Worm (Caenorhabditis elegans) whole organism, L4 larva: Measurements from ENCODE around the gene F01D5.3.

ENCODE experiments used
- D1046.2 ChIP-seq: fragments of 200-800 bp; sonication (Bioruptor generic); IDR thresholded peaks from 2 replicates; pipeline ENCODE4 v1.3.6; 2022; ENCODE audit warnings: missing genetic modification characterization, missing compliant biosample characterization
- F26F4.8 ChIP-seq: fragments of 200-800 bp; sonication (Bioruptor generic); conservative IDR thresholded peaks from 2 replicates; pipeline ENCODE4 v1.3.6; 2022; ENCODE audit warnings: missing genetic modification characterization, missing compliant biosample characterization
- F44E2.7 ChIP-seq: fragments of 200-800 bp; sonication (Bioruptor generic); IDR thresholded peaks from 2 replicates; pipeline ENCODE4 v2.1.2; 2022; ENCODE audit warnings: missing genetic modification characterization, missing compliant biosample characterization
- T26A8.4 ChIP-seq: fragments of 200-800 bp; sonication (Bioruptor generic); IDR thresholded peaks from 2 replicates; pipeline ENCODE4 v1.3.6; 2022; ENCODE audit warnings: missing genetic modification characterization, missing compliant biosample characterization
- Y48G9A.11 ChIP-seq: fragments of 200-800 bp; sonication (Bioruptor generic); IDR thresholded peaks from 2 replicates; pipeline ENCODE4 v1.3.6; 2022; ENCODE audit warnings: missing genetic modification reagents, missing genetic modification characterization, missing compliant biosample characterization
- ZK546.5 ChIP-seq, 2 experiments: sonication (generic microtip); optimal IDR thresholded peaks; 2 replicates each; lab custom pipeline; 2017; ENCODE audit warnings: missing biosample characterization in 2 of 2, missing genetic modification characterization in 2 of 2
- aha-1 ChIP-seq: fragments of 150-350 bp; peaks from one replicate; lab custom pipeline; 2014; ENCODE audit warnings: missing biosample characterization, missing genetic modification characterization
- aly-2 ChIP-seq: sonication (generic microtip); optimal IDR thresholded peaks from 2 replicates; lab custom pipeline; 2018; ENCODE audit warnings: missing biosample characterization, missing genetic modification characterization
- ama-1 ChIP-seq: fragments of 150-350 bp; optimal IDR thresholded peaks from 2 replicates; lab custom pipeline; 2014; ENCODE audit warnings: inconsistent platforms, mixed read lengths
- arid-1 ChIP-seq: fragments of 200-800 bp; sonication (Bioruptor generic); conservative IDR thresholded peaks from 2 replicates; pipeline ENCODE4 v1.3.6; 2022; ENCODE audit warnings: missing genetic modification reagents, missing genetic modification characterization, missing compliant biosample characterization
- attf-4 ChIP-seq: sonication (generic microtip); optimal IDR thresholded peaks from 3 replicates; lab custom pipeline; 2017; ENCODE audit warnings: missing biosample characterization, missing genetic modification characterization
- ceh-32 ChIP-seq: sonication (generic microtip); optimal IDR thresholded peaks from 2 replicates; lab custom pipeline; 2016; ENCODE audit warnings: mild to moderate bottlenecking, missing genetic modification characterization, missing compliant biosample characterization; ENCODE audit not compliant: poor library complexity
- daf-12 ChIP-seq: fragments of 150-350 bp; optimal IDR thresholded peaks from 2 replicates; lab custom pipeline; 2014; ENCODE audit warnings: missing biosample characterization, missing genetic modification reagents, missing genetic modification characterization
- daf-16 ChIP-seq, 3 experiments: sonication (generic microtip); optimal IDR thresholded peaks; 2 replicates each; lab custom pipeline; 2016 to 2017; ENCODE audit warnings: missing genetic modification characterization in 3 of 3, missing genetic modification reagents in 3 of 3, mild to moderate bottlenecking in 2 of 3, missing compliant biosample characterization in 2 of 3, missing biosample characterization in 1 of 3, moderate library complexity in 1 of 3
- daf-8 ChIP-seq: fragments of 200-800 bp; sonication (Bioruptor generic); IDR thresholded peaks from 2 replicates; pipeline ENCODE4 v1.3.6; 2022; ENCODE audit warnings: missing genetic modification characterization, missing compliant biosample characterization
- dmd-6 ChIP-seq: fragments of 200-800 bp; sonication (Bioruptor generic); IDR thresholded peaks from 2 replicates; pipeline ENCODE4 v1.3.6; 2022; ENCODE audit warnings: missing genetic modification reagents, missing genetic modification characterization, missing compliant biosample characterization
- duxl-1 ChIP-seq: sonication (generic microtip); optimal IDR thresholded peaks from 2 replicates; lab custom pipeline; 2016; ENCODE audit warnings: mild to moderate bottlenecking, missing genetic modification characterization, moderate library complexity, missing compliant biosample characterization; ENCODE audit not compliant: poor library complexity
- egl-43 ChIP-seq: fragments of 200-800 bp; sonication (Bioruptor generic); IDR thresholded peaks from 2 replicates; pipeline ENCODE4 v1.3.6; 2022; ENCODE audit warnings: missing genetic modification reagents, missing genetic modification characterization, missing compliant biosample characterization
- fos-1 ChIP-seq: fragments of 150-350 bp; optimal IDR thresholded peaks from 2 replicates; lab custom pipeline; 2014; ENCODE audit warnings: missing biosample characterization, missing genetic modification characterization
- gei-8 ChIP-seq: fragments of 200-800 bp; sonication (Bioruptor generic); optimal IDR thresholded peaks from 2 replicates; lab custom pipeline; 2018; ENCODE audit warnings: mild to moderate bottlenecking, missing genetic modification characterization, missing compliant biosample characterization
- hlh-11 ChIP-seq: fragments of 200-800 bp; sonication (Bioruptor generic); optimal IDR thresholded peaks from 2 replicates; lab custom pipeline; 2018; ENCODE audit warnings: mild to moderate bottlenecking, missing genetic modification characterization, missing compliant biosample characterization
- hlh-30 ChIP-seq: sonication (generic microtip); optimal IDR thresholded peaks from 2 replicates; lab custom pipeline; 2017; ENCODE audit warnings: antibody characterized with exemption, mild to moderate bottlenecking, missing genetic modification characterization, missing compliant biosample characterization; ENCODE audit not compliant: insufficient read depth
- lim-7 ChIP-seq: fragments of 200-800 bp; sonication (Bioruptor generic); IDR thresholded peaks from 2 replicates; pipeline ENCODE4 v1.3.6; 2022; ENCODE audit warnings: missing genetic modification characterization, missing compliant biosample characterization
- lin-13 ChIP-seq: fragments of 150-350 bp; optimal IDR thresholded peaks from 2 replicates; lab custom pipeline; 2014; ENCODE audit warnings: missing biosample characterization, missing genetic modification reagents, missing genetic modification characterization
- lin-29 ChIP-seq: fragments of 200-800 bp; sonication (Bioruptor generic); IDR thresholded peaks from 2 replicates; pipeline ENCODE4 v1.3.6; 2022; ENCODE audit warnings: missing genetic modification reagents, missing genetic modification characterization, missing compliant biosample characterization
- lin-38 ChIP-seq: fragments of 200-800 bp; sonication (Bioruptor generic); IDR thresholded peaks from 2 replicates; pipeline ENCODE4 v1.3.6; 2022; ENCODE audit warnings: missing genetic modification reagents, missing genetic modification characterization, missing compliant biosample characterization
- lsy-2 ChIP-seq, 2 experiments: fragments of 150-350 bp in 1 of 2; sonication (generic microtip) in 1 of 2; optimal IDR thresholded peaks; 2 replicates each; lab custom pipeline; 2014 to 2017; ENCODE audit warnings: missing biosample characterization in 2 of 2, missing genetic modification characterization in 2 of 2
- mdt-29 ChIP-seq: fragments of 200-800 bp; sonication (Bioruptor generic); IDR thresholded peaks from 2 replicates; pipeline ENCODE4 v1.3.6; 2022; ENCODE audit warnings: missing genetic modification reagents, missing genetic modification characterization, missing compliant biosample characterization
- mep-1 ChIP-seq: fragments of 150-350 bp; sonication (generic microtip); optimal IDR thresholded peaks from 3 replicates; lab custom pipeline; 2014; ENCODE audit warnings: missing biosample characterization, missing genetic modification characterization
- mes-2 ChIP-seq: sonication (generic microtip); optimal IDR thresholded peaks from 2 replicates; lab custom pipeline; 2016; ENCODE audit warnings: missing genotype, mild to moderate bottlenecking, missing genetic modification characterization, missing compliant biosample characterization; ENCODE audit not compliant: poor library complexity, severe bottlenecking
- nhr-10 ChIP-seq: fragments of 150-350 bp; optimal IDR thresholded peaks from 2 replicates; lab custom pipeline; 2014; ENCODE audit warnings: missing biosample characterization, missing genetic modification characterization
- nhr-102 ChIP-seq: sonication (generic microtip); optimal IDR thresholded peaks from 2 replicates; lab custom pipeline; 2016; ENCODE audit warnings: mild to moderate bottlenecking, missing genetic modification characterization, moderate library complexity, missing compliant biosample characterization
- nhr-237 ChIP-seq: sonication (generic microtip); optimal IDR thresholded peaks from 2 replicates; lab custom pipeline; 2017; ENCODE audit warnings: missing biosample characterization, missing genetic modification characterization
- nhr-42 ChIP-seq: fragments of 200-800 bp; sonication (Bioruptor generic); IDR thresholded peaks from 2 replicates; pipeline ENCODE4 v1.3.6; 2022; ENCODE audit warnings: missing genetic modification characterization, missing compliant biosample characterization
- nhr-48 ChIP-seq: sonication (generic microtip); optimal IDR thresholded peaks from 2 replicates; lab custom pipeline; 2016; ENCODE audit warnings: mild to moderate bottlenecking, missing genetic modification characterization, missing compliant biosample characterization
- nhr-6 ChIP-seq: fragments of 150-350 bp; optimal IDR thresholded peaks from 2 replicates; lab custom pipeline; 2014; ENCODE audit warnings: missing biosample characterization, missing genetic modification characterization
- nhr-77 ChIP-seq: fragments of 150-350 bp; optimal IDR thresholded peaks from 2 replicates; lab custom pipeline; 2014; ENCODE audit warnings: missing biosample characterization, missing genetic modification characterization
- php-3 ChIP-seq: fragments of 200-800 bp; sonication (Bioruptor generic); IDR thresholded peaks from 2 replicates; pipeline ENCODE4 v1.3.6; 2022; ENCODE audit warnings: missing genetic modification reagents, missing genetic modification characterization, missing compliant biosample characterization
- pqm-1 ChIP-seq: sonication (generic microtip); optimal IDR thresholded peaks from 2 replicates; lab custom pipeline; 2017; ENCODE audit warnings: missing biosample characterization, missing genetic modification characterization
- rbr-2 ChIP-seq: sonication (generic microtip); optimal IDR thresholded peaks from 2 replicates; lab custom pipeline; 2016; ENCODE audit warnings: missing genotype, missing genetic modification characterization, missing compliant biosample characterization
- snpc-1.2 ChIP-seq: fragments of 200-800 bp; sonication (Bioruptor generic); IDR thresholded peaks from 2 replicates; pipeline ENCODE4 v1.3.6; 2022; ENCODE audit warnings: missing genetic modification reagents, missing genetic modification characterization, missing compliant biosample characterization
- spr-3 ChIP-seq: fragments of 200-800 bp; sonication (Bioruptor generic); optimal IDR thresholded peaks from 2 replicates; lab custom pipeline; 2018; ENCODE audit warnings: mild to moderate bottlenecking, missing genetic modification characterization, missing compliant biosample characterization
- unc-130 ChIP-seq: sonication (generic microtip); optimal IDR thresholded peaks from 2 replicates; lab custom pipeline; 2016; ENCODE audit warnings: missing genetic modification reagents, missing genetic modification characterization, missing compliant biosample characterization
- unc-39 ChIP-seq: sonication (generic microtip); optimal IDR thresholded peaks from 2 replicates; lab custom pipeline; 2017; ENCODE audit warnings: missing biosample characterization, missing genetic modification characterization
- zfp-2 ChIP-seq: sonication (generic microtip); optimal IDR thresholded peaks from 2 replicates; lab custom pipeline; 2016; ENCODE audit warnings: mild to moderate bottlenecking, missing genetic modification characterization, missing compliant biosample characterization
- zfp-3 ChIP-seq: fragments of 200-800 bp; sonication (Bioruptor generic); conservative IDR thresholded peaks from 2 replicates; pipeline ENCODE4 v1.3.6; 2022; ENCODE audit warnings: missing genetic modification reagents, missing genetic modification characterization, missing compliant biosample characterization
- zip-11 ChIP-seq: fragments of 200-800 bp; sonication (Bioruptor generic); IDR thresholded peaks from 2 replicates; pipeline ENCODE4 v1.3.6; 2022; ENCODE audit warnings: missing genetic modification characterization, missing compliant biosample characterization
- zip-2 ChIP-seq: fragments of 150-350 bp; optimal IDR thresholded peaks from 2 replicates; lab custom pipeline; 2014; ENCODE audit warnings: missing biosample characterization, missing genetic modification characterization

Gene F01D5.3

DNA sequence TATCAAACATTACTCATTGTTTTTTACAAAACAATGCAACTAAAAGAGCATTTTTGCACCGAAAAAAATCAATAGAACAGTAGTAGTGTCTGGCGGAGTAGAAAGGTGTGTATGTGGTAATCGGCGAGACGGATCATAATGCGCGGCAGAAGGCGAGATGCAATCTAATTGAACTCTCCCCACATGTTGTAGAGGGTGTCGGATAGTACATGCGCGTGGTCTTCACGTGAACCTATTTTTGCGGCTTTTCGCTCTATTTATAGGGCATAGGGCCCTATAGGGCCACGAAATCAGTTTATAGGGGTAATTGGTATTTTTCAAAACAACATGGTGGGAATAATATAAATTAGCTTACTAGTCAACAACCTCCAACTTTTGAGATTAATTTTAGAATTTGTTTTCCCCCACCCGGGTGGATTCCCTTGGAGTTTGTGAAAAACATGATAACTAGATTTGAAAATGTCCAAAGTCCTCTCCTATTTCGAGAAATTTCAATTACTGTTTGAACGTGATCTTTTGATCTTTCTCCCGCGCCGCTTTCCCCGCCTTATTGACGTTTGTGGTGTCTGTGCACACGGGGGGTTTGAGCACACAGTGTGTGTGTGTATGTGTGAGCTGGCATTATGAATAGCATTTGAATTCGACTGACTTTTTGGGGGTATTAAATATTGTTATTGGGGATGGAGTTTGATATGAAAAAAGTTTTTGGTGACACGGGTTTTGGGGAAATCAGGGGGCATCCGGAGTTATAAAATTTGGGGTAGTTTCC, 43.1 kb upstream of the F01D5.3 start (continued):
- TF ChIP-seq lin-38 (GFP tag; lab: Robert Waterston, UW) (no peak), mep-1 (peak; percentile 44), daf-16 (GFP tag; optimal IDR thresholded peaks at IDR 0.05; lab: Kevin White, UChicago) (no peak), daf-16 (tag; optimal IDR thresholded peaks at IDR 0.05; lab: Kevin White, UChicago) (peak; percentile 89), aly-2 (tag; lab: Kevin White, UChicago) (no peak), lin-13 (GFP tag; lab: Kevin White, UChicago) (peak; percentile 38), duxl-1 (tag; lab: Kevin White, UChicago) (no peak), nhr-77 (no peak), F26F4.8 (GFP tag; lab: Robert Waterston, UW) (no peak), nhr-48 (tag; lab: Kevin White, UChicago) (peak; percentile 3), ZK546.5 (tag; optimal IDR thresholded peaks at IDR 0.05; lab: Kevin White, UChicago) (no peak), T26A8.4 (no peak), arid-1 (0 out of 2 replicates have a peak, but pooled peaks have one; percentile 6), unc-130 (GFP tag; lab: Kevin White, UChicago) (no peak), fos-1 (tag; lab: Kevin White, UChicago) (no peak), ceh-32 (tag; lab: Kevin White, UChicago) (no peak), nhr-6 (tag; lab: Kevin White, UChicago) (peak; percentile 47), D1046.2 (GFP tag; lab: Robert Waterston, UW) (no peak), aha-1 (peak; percentile 79), unc-39 (tag; lab: Kevin White, UChicago) (no peak), spr-3 (GFP tag; lab: Kevin White, UChicago) (no peak), hlh-30 (tag; lab: Kevin White, UChicago) (peak; percentile 59), hlh-11 (tag; lab: Kevin White, UChicago) (peak; percentile 55), pqm-1 (tag; lab: Kevin White, UChicago) (peak; percentile 33), nhr-102 (peak; percentile 51), rbr-2 (no peak), ama-1 (lab: Kevin White, UChicago) (no peak), zip-11 (GFP tag; lab: Robert Waterston, UW) (no peak), php-3 (GFP tag; lab: Robert Waterston, UW) (no peak)

- TF ChIP-seq nhr-10 (tag; lab: Kevin White, UChicago) (peak; percentile 69), lin-29 (GFP tag; lab: Robert Waterston, UW) (peak; percentile 61), nhr-237 (tag; lab: Kevin White, UChicago) (no peak), attf-4 (tag; lab: Kevin White, UChicago) (no peak), snpc-1.2 (GFP tag; lab: Robert Waterston, UW) (no peak), F44E2.7 (GFP tag; lab: Robert Waterston, UW) (no peak), dmd-6 (GFP tag; lab: Robert Waterston, UW) (peak; percentile 99), nhr-42 (peak; percentile 89), zfp-3 (GFP tag; lab: Robert Waterston, UW) (no peak), zip-2 (no peak), egl-43 (GFP tag; lab: Robert Waterston, UW) (peak; percentile 90), spr-3 (GFP tag; lab: Kevin White, UChicago) (peak; percentile 54), daf-16 (GFP tag; optimal IDR thresholded peaks at IDR 0.05; lab: Kevin White, UChicago) (peak; percentile 78 to 92), daf-16 (tag; optimal IDR thresholded peaks at IDR 0.05; lab: Kevin White, UChicago) (peak; percentile 70), daf-12 (no peak), fos-1 (tag; lab: Kevin White, UChicago) (peak; percentile 65), gei-8 (GFP tag; lab: Kevin White, UChicago) (peak; percentile 98), lim-7 (GFP tag; lab: Robert Waterston, UW) (no peak), mdt-29 (GFP tag; lab: Robert Waterston, UW) (peak; percentile 70; the same call in 1 of the 2 replicates), aly-2 (tag; lab: Kevin White, UChicago) (no peak), lsy-2 (tag; optimal IDR thresholded peaks at IDR 0.05; lab: Kevin White, UChicago) (peak; percentile 88), mes-2 (tag; lab: Kevin White, UChicago) (peak; percentile 56), zfp-2 (tag; lab: Kevin White, UChicago) (peak; percentile 64), daf-8 (GFP tag; lab: Robert Waterston, UW) (0 out of 2 replicates have a peak, but pooled peaks have one; percentile 40), Y48G9A.11 (no peak)
Observed at ce11 chrII:14040204-14040842, 40.4 kb upstream of the F01D5.3 start.
